Worm (Caenorhabditis elegans) whole organism, L1 larva: ENCODE measurements around the gene ttr-59.

ENCODE experiments used
- C16A3.4 ChIP-seq: fragments of 150-350 bp; optimal IDR thresholded peaks from 2 replicates; lab custom pipeline; 2014; ENCODE audit warnings: missing biosample characterization, missing genetic modification characterization
- F16B12.6 ChIP-seq: fragments of 150-350 bp; optimal IDR thresholded peaks from 2 replicates; lab custom pipeline; 2014; ENCODE audit warnings: missing biosample characterization, missing genetic modification characterization
- aha-1 ChIP-seq: fragments of 150-350 bp; optimal IDR thresholded peaks from 2 replicates; lab custom pipeline; 2014; ENCODE audit warnings: missing biosample characterization, missing genetic modification characterization
- alr-1 ChIP-seq: fragments of 200-800 bp; sonication (Bioruptor generic); optimal IDR thresholded peaks from 2 replicates; lab custom pipeline; 2018; ENCODE audit warnings: borderline replicate concordance, mild to moderate bottlenecking, missing genetic modification characterization, missing compliant biosample characterization
- aly-2 ChIP-seq: fragments of 150-350 bp; optimal IDR thresholded peaks from 2 replicates; lab custom pipeline; 2014; ENCODE audit warnings: missing biosample characterization, missing genetic modification characterization
- blmp-1 ChIP-seq: fragments of 150-350 bp; optimal IDR thresholded peaks from 2 replicates; lab custom pipeline; 2014; ENCODE audit warnings: missing biosample characterization, missing genetic modification characterization
- ceh-63 ChIP-seq: fragments of 200-800 bp; sonication (Bioruptor generic); optimal IDR thresholded peaks from 2 replicates; lab custom pipeline; 2018; ENCODE audit warnings: mild to moderate bottlenecking, missing genetic modification characterization, missing compliant biosample characterization
- ceh-8 ChIP-seq: fragments of 200-800 bp; sonication (Bioruptor generic); optimal IDR thresholded peaks from 2 replicates; lab custom pipeline; 2018; ENCODE audit warnings: mild to moderate bottlenecking, missing genetic modification characterization, moderate library complexity, missing compliant biosample characterization
- ceh-90 ChIP-seq: sonication (generic microtip); optimal IDR thresholded peaks from 2 replicates; lab custom pipeline; 2016; ENCODE audit warnings: missing genetic modification characterization, missing compliant biosample characterization
- dpl-1 ChIP-seq, 3 experiments: fragments of 150-350 bp in 2 of 3; sonication (generic microtip) in 1 of 3; optimal IDR thresholded peaks; 2 replicates each; lab custom pipeline; 2014 to 2017; ENCODE audit warnings: missing biosample characterization in 3 of 3, missing genetic modification characterization in 3 of 3, missing genetic modification reagents in 3 of 3
- dsc-1 ChIP-seq: sonication (generic microtip); optimal IDR thresholded peaks from 2 replicates; lab custom pipeline; 2016; ENCODE audit warnings: mild to moderate bottlenecking, missing genetic modification characterization, missing compliant biosample characterization
- efl-1 ChIP-seq, 4 experiments: fragments of 150-350 bp; optimal IDR thresholded peaks in 3 of 4; peaks in 1 of 4; 1 replicate in 1 of 4; 2 replicates in 3 of 4; lab custom pipeline; 2014; ENCODE audit warnings: missing biosample characterization in 2 of 4, missing genetic modification characterization in 2 of 4, missing genetic modification reagents in 2 of 4
- egl-13 ChIP-seq: sonication (generic microtip); optimal IDR thresholded peaks from 2 replicates; lab custom pipeline; 2016; ENCODE audit warnings: missing genotype, missing genetic modification reagents, missing genetic modification characterization, missing compliant biosample characterization
- egl-27 ChIP-seq, 2 experiments: fragments of 150-350 bp in 1 of 2; sonication (generic microtip); optimal IDR thresholded peaks; 3 replicates each; lab custom pipeline; 2017 to 2018; ENCODE audit warnings: missing biosample characterization in 2 of 2, missing genetic modification characterization in 2 of 2, missing genetic modification reagents in 2 of 2
- elt-2 ChIP-seq: sonication (generic microtip); optimal IDR thresholded peaks from 2 replicates; lab custom pipeline; 2016; ENCODE audit warnings: missing genetic modification characterization, mild to moderate bottlenecking, inconsistent platforms, missing compliant biosample characterization, missing genetic modification reagents
- elt-3 ChIP-seq, 6 experiments: fragments of 150-350 bp in 1 of 6; sonication (generic microtip); optimal IDR thresholded peaks; 2 replicates each; lab custom pipeline; 2017 to 2018; ENCODE audit warnings: missing biosample characterization in 6 of 6, missing genetic modification characterization in 6 of 6, inconsistent platforms in 1 of 6
- ets-5 ChIP-seq: fragments of 200-800 bp; sonication (Bioruptor generic); IDR thresholded peaks from 2 replicates; pipeline ENCODE4 v1.3.6; 2022; ENCODE audit warnings: missing genetic modification characterization, missing compliant biosample characterization
- grh-1 ChIP-seq: fragments of 200-800 bp; sonication (Bioruptor generic); IDR thresholded peaks from 2 replicates; pipeline ENCODE4 v1.3.6; 2022; ENCODE audit warnings: missing genetic modification reagents, missing genetic modification characterization, missing compliant biosample characterization
- irx-1 ChIP-seq: sonication (generic microtip); optimal IDR thresholded peaks from 2 replicates; lab custom pipeline; 2016; ENCODE audit warnings: missing genetic modification characterization, missing compliant biosample characterization
- lin-14 ChIP-seq: fragments of 200-800 bp; sonication (Bioruptor generic); optimal IDR thresholded peaks from 2 replicates; lab custom pipeline; 2018; ENCODE audit warnings: mild to moderate bottlenecking, missing genetic modification characterization, moderate library complexity, missing compliant biosample characterization
- lin-15B ChIP-seq: fragments of 150-350 bp; sonication (generic microtip); optimal IDR thresholded peaks from 3 replicates; lab custom pipeline; 2014; ENCODE audit warnings: missing biosample characterization, missing genetic modification characterization
- lin-35 ChIP-seq, 2 experiments: fragments of 150-350 bp; optimal IDR thresholded peaks; 2 replicates each; lab custom pipeline; 2014; ENCODE audit warnings: missing biosample characterization in 2 of 2, missing genetic modification characterization in 2 of 2, missing genetic modification reagents in 2 of 2
- lir-3 ChIP-seq: sonication (generic microtip); optimal IDR thresholded peaks from 2 replicates; lab custom pipeline; 2016; ENCODE audit warnings: mild to moderate bottlenecking, missing genetic modification characterization, moderate library complexity, missing compliant biosample characterization; ENCODE audit not compliant: poor library complexity
- lsy-2 ChIP-seq, 2 experiments: fragments of 150-350 bp; optimal IDR thresholded peaks; 2 replicates each; lab custom pipeline; 2014; ENCODE audit warnings: missing biosample characterization in 2 of 2, missing genetic modification characterization in 2 of 2
- mab-9 ChIP-seq: fragments of 200-800 bp; sonication (Bioruptor generic); IDR thresholded peaks from 2 replicates; pipeline ENCODE4 v1.3.6; 2022; ENCODE audit warnings: missing genetic modification reagents, missing genetic modification characterization, missing compliant biosample characterization
- mep-1 ChIP-seq: fragments of 150-350 bp; optimal IDR thresholded peaks from 2 replicates; lab custom pipeline; 2014; ENCODE audit warnings: missing biosample characterization, missing genetic modification characterization
- nhr-20 ChIP-seq: sonication (generic microtip); optimal IDR thresholded peaks from 2 replicates; lab custom pipeline; 2016; ENCODE audit warnings: mild to moderate bottlenecking, missing genetic modification characterization, missing compliant biosample characterization
- nhr-71 ChIP-seq: sonication (generic microtip); optimal IDR thresholded peaks from 2 replicates; lab custom pipeline; 2016; ENCODE audit warnings: mild to moderate bottlenecking, missing genetic modification characterization, moderate library complexity, missing compliant biosample characterization
- nhr-77 ChIP-seq: fragments of 150-350 bp; optimal IDR thresholded peaks from 2 replicates; lab custom pipeline; 2014; ENCODE audit warnings: missing biosample characterization, missing genetic modification characterization
- nhr-84 ChIP-seq: sonication (generic microtip); optimal IDR thresholded peaks from 2 replicates; lab custom pipeline; 2017; ENCODE audit warnings: missing biosample characterization, missing genetic modification characterization
- nhr-85 ChIP-seq: sonication (generic microtip); peaks from one replicate; lab custom pipeline; 2016; ENCODE audit warnings: missing genetic modification characterization, inconsistent platforms, missing compliant biosample characterization
- nhr-90 ChIP-seq: sonication (generic microtip); optimal IDR thresholded peaks from 2 replicates; lab custom pipeline; 2016; ENCODE audit warnings: mild to moderate bottlenecking, missing genetic modification characterization, missing compliant biosample characterization; ENCODE audit not compliant: poor library complexity
- pqm-1 ChIP-seq: sonication (generic microtip); optimal IDR thresholded peaks from 3 replicates; lab custom pipeline; 2017; ENCODE audit warnings: missing biosample characterization, missing genetic modification characterization
- skn-1 ChIP-seq: fragments of 150-350 bp; optimal IDR thresholded peaks from 2 replicates; lab custom pipeline; 2014; ENCODE audit warnings: missing biosample characterization, missing genetic modification characterization
- snu-23 ChIP-seq: sonication (generic microtip); optimal IDR thresholded peaks from 2 replicates; lab custom pipeline; 2016; ENCODE audit warnings: missing genetic modification characterization, missing compliant biosample characterization
- sptf-1 ChIP-seq: fragments of 150-350 bp; optimal IDR thresholded peaks from 2 replicates; lab custom pipeline; 2014; ENCODE audit warnings: missing biosample characterization, missing genetic modification characterization
- swsn-7 ChIP-seq: sonication (generic microtip); optimal IDR thresholded peaks from 2 replicates; lab custom pipeline; 2016; ENCODE audit warnings: missing genetic modification characterization, missing compliant biosample characterization
- unc-62 ChIP-seq: fragments of 150-350 bp; optimal IDR thresholded peaks from 2 replicates; lab custom pipeline; 2014; ENCODE audit warnings: missing biosample characterization, missing genetic modification reagents, missing genetic modification characterization
- unc-98 ChIP-seq: fragments of 200-800 bp; sonication (Bioruptor generic); IDR thresholded peaks from 2 replicates; pipeline ENCODE4 v1.3.6; 2022; ENCODE audit warnings: missing genetic modification characterization, missing compliant biosample characterization
- xbp-1 ChIP-seq: sonication (generic microtip); optimal IDR thresholded peaks from 2 replicates; lab custom pipeline; 2016; ENCODE audit warnings: missing genetic modification characterization, missing compliant biosample characterization
- zip-4 ChIP-seq: fragments of 200-800 bp; sonication (Bioruptor generic); optimal IDR thresholded peaks from 2 replicates; lab custom pipeline; 2018; ENCODE audit warnings: mild to moderate bottlenecking, missing genetic modification characterization, moderate library complexity, missing compliant biosample characterization
- ztf-11 ChIP-seq, 2 experiments: sonication (generic microtip); optimal IDR thresholded peaks; 2 replicates each; lab custom pipeline; 2016 to 2017; ENCODE audit warnings: missing genetic modification characterization in 2 of 2, missing biosample characterization in 1 of 2, missing compliant biosample characterization in 1 of 2

The ttr-59 gene

ce11 chrX:7334302-7334724 lies 4.7 kb downstream of the ttr-59 start, which contains the start of gene epg-7 (continued):
- TF ChIP-seq aha-1 (tag; lab: Kevin White, UChicago): peak; percentile 63
- TF ChIP-seq sptf-1 (tag; lab: Kevin White, UChicago): no peak
- TF ChIP-seq grh-1 (GFP tag; lab: Robert Waterston, UW): peak; percentile 89
- no peak for TF ChIP-seq nhr-84 (tag; lab: Kevin White, UChicago)
- peak in 1 of 2 experiments; percentile 89 for TF ChIP-seq ztf-11 (tag; optimal IDR thresholded peaks at IDR 0.05; lab: Kevin White, UChicago)
- no peak for TF ChIP-seq unc-62 (GFP tag; lab: Kevin White, UChicago)
- no peak for TF ChIP-seq alr-1 (tag; lab: Kevin White, UChicago)
- TF ChIP-seq lin-35 (GFP tag; optimal IDR thresholded peaks at IDR 0.05; lab: Kevin White, UChicago): peak; percentile 84 to 90
- TF ChIP-seq ceh-63 (GFP tag; lab: Kevin White, UChicago): no peak
- TF ChIP-seq lir-3 (tag; lab: Kevin White, UChicago): peak; percentile 80

ce11 chrX:7340394-7340793 lies 10.8 kb downstream of the ttr-59 start:
- TF ChIP-seq aly-2 (tag; lab: Kevin White, UChicago): no peak
- TF ChIP-seq lin-35 (GFP tag; optimal IDR thresholded peaks at IDR 0.05; lab: Kevin White, UChicago): peak; percentile 12 to 50
- TF ChIP-seq lsy-2 (tag; optimal IDR thresholded peaks at IDR 0.05; lab: Kevin White, UChicago): peak in 1 of 2 experiments; percentile 10
- TF ChIP-seq ceh-8 (GFP tag; lab: Kevin White, UChicago): no peak
- TF ChIP-seq snu-23: peak; percentile 12
- TF ChIP-seq elt-2 (tag; lab: Kevin White, UChicago): no peak
- no peak for TF ChIP-seq egl-27 (tag; optimal IDR thresholded peaks at IDR 0.05; lab: Kevin White, UChicago)
- peak; percentile 24 for TF ChIP-seq swsn-7 (tag; lab: Kevin White, UChicago)
- TF ChIP-seq nhr-85 (tag; lab: Kevin White, UChicago): no peak
- TF ChIP-seq xbp-1 (tag; lab: Kevin White, UChicago): peak; percentile 14
- no peak for TF ChIP-seq alr-1 (tag; lab: Kevin White, UChicago)
- no peak for TF ChIP-seq irx-1 (tag; lab: Kevin White, UChicago)
- TF ChIP-seq mep-1 (tag; lab: Kevin White, UChicago): peak; percentile 43
- TF ChIP-seq pqm-1 (tag; lab: Kevin White, UChicago): no peak
- no peak for TF ChIP-seq C16A3.4 (tag; lab: Kevin White, UChicago)
- TF ChIP-seq elt-3 (tag; optimal IDR thresholded peaks at IDR 0.05; lab: Kevin White, UChicago): peak in 1 of 6 experiments; percentile 3
- TF ChIP-seq dpl-1 (GFP tag; optimal IDR thresholded peaks at IDR 0.05; lab: Kevin White, UChicago): peak; percentile 2 to 42 (median 28)
- peak; percentile 12 for TF ChIP-seq lin-14
- no peak for TF ChIP-seq nhr-90 (tag; lab: Kevin White, UChicago)
- no peak for TF ChIP-seq lir-3 (tag; lab: Kevin White, UChicago)
- no peak for TF ChIP-seq unc-98
- no peak for TF ChIP-seq mab-9
- peak; percentile 26 to 29 for TF ChIP-seq efl-1 (optimal IDR thresholded peaks at IDR 0.05; lab: Kevin White, UChicago)
- peak; percentile 25 to 93 for TF ChIP-seq efl-1 (GFP tag; optimal IDR thresholded peaks at IDR 0.05 in 1 of 2; lab: Kevin White, UChicago)
- peak; percentile 54 for TF ChIP-seq blmp-1 (tag; lab: Kevin White, UChicago)
- no peak for TF ChIP-seq ets-5 (GFP tag; lab: Robert Waterston, UW)
- peak; percentile 77 for TF ChIP-seq F16B12.6 (tag; lab: Kevin White, UChicago)
- no peak for TF ChIP-seq ceh-90 (tag; lab: Kevin White, UChicago)
- TF ChIP-seq, all 84 proteins: peak for 12

ce11 chrX:7340915-7341559 lies 11.4 kb downstream of the ttr-59 start, which contains the start of gene C07D8.6:
Gene C07D8.6, plus strand, starts transcription at chrX:7341509.
- TF ChIP-seq unc-98 (no peak), nhr-77 (peak; percentile 12), skn-1 (tag; lab: Kevin White, UChicago) (peak; percentile 79), zip-4 (GFP tag; lab: Kevin White, UChicago) (no peak), lin-14 (peak; percentile 56), dsc-1 (tag; lab: Kevin White, UChicago) (no peak), egl-13 (tag; lab: Kevin White, UChicago) (no peak), lin-15B (tag; lab: Kevin White, UChicago) (no peak), blmp-1 (tag; lab: Kevin White, UChicago) (peak; percentile 35), aha-1 (tag; lab: Kevin White, UChicago) (no peak), lin-35 (GFP tag; optimal IDR thresholded peaks at IDR 0.05; lab: Kevin White, UChicago) (peak in 1 of 2 experiments; percentile 40), nhr-20 (tag; lab: Kevin White, UChicago) (peak; percentile 48), dpl-1 (GFP tag; optimal IDR thresholded peaks at IDR 0.05; lab: Kevin White, UChicago) (no peak), nhr-71 (tag; lab: Kevin White, UChicago) (peak; percentile 49), nhr-85 (tag; lab: Kevin White, UChicago) (peak; percentile 65), snu-23 (peak; percentile 8), elt-3 (tag; optimal IDR thresholded peaks at IDR 0.05; lab: Kevin White, UChicago) (peak in 2 of 6 experiments; percentile 3 to 24), efl-1 (optimal IDR thresholded peaks at IDR 0.05; lab: Kevin White, UChicago) (no peak), efl-1 (GFP tag; optimal IDR thresholded peaks at IDR 0.05 in 1 of 2; lab: Kevin White, UChicago) (peak in 1 of 2 experiments; percentile 45), elt-2 (tag; lab: Kevin White, UChicago) (peak; percentile 91), nhr-90 (tag; lab: Kevin White, UChicago) (peak; percentile 45)
